Worm (Caenorhabditis elegans) whole organism, young adult: ENCODE data around the gene uso-1.
"Not testable (repeated sequence)": the region's sequence is repeated elsewhere in the genome, so short reads cannot be mapped to it uniquely, and the experiment has no call there.

Experiments used
- B0019.2 ChIP-seq: fragments of 200-800 bp; sonication (Bioruptor generic); conservative IDR thresholded peaks from 2 replicates; pipeline ENCODE4 v1.3.6; 2022; ENCODE audit warnings: missing genetic modification reagents, missing genetic modification characterization, missing compliant biosample characterization
- D2030.7 ChIP-seq: fragments of 200-800 bp; sonication (Bioruptor generic); IDR thresholded peaks from 2 replicates; pipeline ENCODE4 v1.3.6; 2022; ENCODE audit warnings: missing genetic modification reagents, missing genetic modification characterization, missing compliant biosample characterization
- F33H1.4 ChIP-seq: fragments of 200-800 bp; sonication (Bioruptor generic); IDR thresholded peaks from 2 replicates; pipeline ENCODE4 v1.3.6; 2022; ENCODE audit warnings: missing genetic modification reagents, missing genetic modification characterization, missing compliant biosample characterization
- K12H6.12 ChIP-seq: fragments of 200-800 bp; sonication (Bioruptor generic); optimal IDR thresholded peaks from 2 replicates; lab custom pipeline; 2018; ENCODE audit warnings: mild to moderate bottlenecking, missing genetic modification characterization, missing compliant biosample characterization
- Y53G8AR.9 ChIP-seq: fragments of 200-800 bp; sonication (Bioruptor generic); conservative IDR thresholded peaks from 2 replicates; pipeline ENCODE4 v1.3.6; 2022; ENCODE audit warnings: missing genetic modification reagents, missing genetic modification characterization, missing compliant biosample characterization
- Y79H2A.3 ChIP-seq: fragments of 200-800 bp; sonication (Bioruptor generic); conservative IDR thresholded peaks from 2 replicates; pipeline ENCODE4 v1.3.6; 2022; ENCODE audit warnings: missing genetic modification reagents, missing genetic modification characterization, missing compliant biosample characterization
- Y95B8A.8 ChIP-seq: fragments of 200-800 bp; sonication (Bioruptor generic); IDR thresholded peaks from 2 replicates; pipeline ENCODE4 v1.3.6; 2022; ENCODE audit warnings: missing genetic modification reagents, missing genetic modification characterization, missing compliant biosample characterization
- aptf-3 ChIP-seq: fragments of 200-800 bp; sonication (Bioruptor generic); IDR thresholded peaks from 2 replicates; pipeline ENCODE4 v1.3.6; 2022; ENCODE audit warnings: missing genetic modification characterization, missing compliant biosample characterization
- athp-1 ChIP-seq: sonication (generic microtip); optimal IDR thresholded peaks from 2 replicates; lab custom pipeline; 2017; ENCODE audit warnings: mild to moderate bottlenecking, missing genetic modification characterization, missing compliant biosample characterization
- attf-6 ChIP-seq: fragments of 200-800 bp; sonication (Bioruptor generic); IDR thresholded peaks from 2 replicates; pipeline ENCODE4 v1.3.6; 2022; ENCODE audit warnings: missing genetic modification reagents, missing genetic modification characterization, missing compliant biosample characterization
- ceh-100 ChIP-seq: fragments of 200-800 bp; sonication (Bioruptor generic); IDR thresholded peaks from 2 replicates; pipeline ENCODE4 v1.3.6; 2022; ENCODE audit warnings: missing genetic modification reagents, missing genetic modification characterization, missing compliant biosample characterization
- ceh-40 ChIP-seq: fragments of 200-800 bp; sonication (Bioruptor generic); IDR thresholded peaks from 2 replicates; pipeline ENCODE4 v1.3.6; 2022; ENCODE audit warnings: missing genetic modification characterization, missing compliant biosample characterization
- dpff-1 ChIP-seq: sonication (generic microtip); optimal IDR thresholded peaks from 2 replicates; lab custom pipeline; 2017; ENCODE audit warnings: mild to moderate bottlenecking, missing genetic modification characterization, missing compliant biosample characterization
- egl-44 ChIP-seq: fragments of 200-800 bp; sonication (Bioruptor generic); IDR thresholded peaks from 2 replicates; pipeline ENCODE4 v1.3.6; 2022; ENCODE audit warnings: missing genetic modification reagents, missing genetic modification characterization, missing compliant biosample characterization
- ekl-4 ChIP-seq: fragments of 200-800 bp; sonication (Bioruptor generic); IDR thresholded peaks from 2 replicates; pipeline ENCODE4 v1.3.6; 2022; ENCODE audit warnings: missing genetic modification reagents, missing genetic modification characterization, missing compliant biosample characterization
- him-1 ChIP-seq: sonication (generic microtip); optimal IDR thresholded peaks from 2 replicates; lab custom pipeline; 2016; ENCODE audit warnings: missing genotype, missing genetic modification reagents, missing genetic modification characterization, missing compliant biosample characterization
- hmg-1.2 ChIP-seq: fragments of 200-800 bp; sonication (Bioruptor generic); IDR thresholded peaks from 2 replicates; pipeline ENCODE4 v1.3.6; 2022; ENCODE audit warnings: missing genetic modification reagents, missing genetic modification characterization, missing compliant biosample characterization
- hrde-1 ChIP-seq: sonication (generic microtip); optimal IDR thresholded peaks from 2 replicates; lab custom pipeline; 2016; ENCODE audit warnings: missing genetic modification characterization, mild to moderate bottlenecking, missing compliant biosample characterization, moderate library complexity, missing genotype, missing genetic modification reagents, borderline replicate concordance
- hsf-1 ChIP-seq: fragments of 200-800 bp; sonication (Bioruptor generic); IDR thresholded peaks from 2 replicates; pipeline ENCODE4 v1.3.6; 2022; ENCODE audit warnings: missing genetic modification reagents, missing genetic modification characterization, missing compliant biosample characterization
- lin-26 ChIP-seq: fragments of 200-800 bp; sonication (Bioruptor generic); IDR thresholded peaks from 2 replicates; pipeline ENCODE4 v1.3.6; 2022; ENCODE audit warnings: missing genetic modification reagents, missing genetic modification characterization, missing compliant biosample characterization
- madf-6 ChIP-seq: fragments of 200-800 bp; sonication (Bioruptor generic); IDR thresholded peaks from 2 replicates; pipeline ENCODE4 v1.3.6; 2022; ENCODE audit warnings: missing genetic modification reagents, missing genetic modification characterization, missing compliant biosample characterization
- madf-8 ChIP-seq: fragments of 200-800 bp; sonication (Bioruptor generic); conservative IDR thresholded peaks from 2 replicates; pipeline ENCODE4 v1.3.6; 2022; ENCODE audit warnings: missing genetic modification reagents, missing genetic modification characterization, missing compliant biosample characterization
- mcd-1 ChIP-seq: fragments of 200-800 bp; sonication (Bioruptor generic); IDR thresholded peaks from 2 replicates; pipeline ENCODE4 v1.3.6; 2022; ENCODE audit warnings: missing genetic modification reagents, missing genetic modification characterization, missing compliant biosample characterization
- nfyb-1 ChIP-seq: fragments of 200-800 bp; sonication (Bioruptor generic); IDR thresholded peaks from 2 replicates; pipeline ENCODE4 v1.3.6; 2022; ENCODE audit warnings: missing genetic modification reagents, missing genetic modification characterization, missing compliant biosample characterization
- nhr-120 ChIP-seq: fragments of 200-800 bp; sonication (Bioruptor generic); IDR thresholded peaks from 2 replicates; pipeline ENCODE4 v1.3.6; 2022; ENCODE audit warnings: missing genetic modification characterization, missing compliant biosample characterization
- nhr-90 ChIP-seq: sonication (generic microtip); optimal IDR thresholded peaks from 2 replicates; lab custom pipeline; 2016; ENCODE audit warnings: missing genotype, mild to moderate bottlenecking, missing genetic modification characterization, missing compliant biosample characterization
- pbrm-1 ChIP-seq: fragments of 200-800 bp; sonication (Bioruptor generic); IDR thresholded peaks from 2 replicates; pipeline ENCODE4 v1.3.6; 2022; ENCODE audit warnings: missing genetic modification reagents, missing genetic modification characterization, missing compliant biosample characterization
- rcor-1 ChIP-seq: fragments of 200-800 bp; sonication (Bioruptor generic); IDR thresholded peaks from 2 replicates; pipeline ENCODE4 v1.3.6; 2022; ENCODE audit warnings: missing genetic modification reagents, missing genetic modification characterization, missing compliant biosample characterization
- rpc-1 ChIP-seq, 2 experiments: fragments of 150-350 bp in 1 of 2; sonication (generic microtip) in 1 of 2; optimal IDR thresholded peaks; 2 replicates each; lab custom pipeline; 2014 to 2018; ENCODE audit warnings: missing biosample characterization in 1 of 2, missing genetic modification characterization in 1 of 2, missing genetic modification reagents in 1 of 2, missing genotype in 1 of 2
- snpc-4 ChIP-seq, 5 experiments: fragments of 150-350 bp in 1 of 5; sonication (generic microtip) in 4 of 5; optimal IDR thresholded peaks; 2 replicates each; lab custom pipeline; 2014 to 2018; ENCODE audit warnings: missing genetic modification characterization in 5 of 5, missing biosample characterization in 3 of 5, antibody characterized with exemption in 2 of 5, mild to moderate bottlenecking in 2 of 5, missing compliant biosample characterization in 2 of 5, missing genotype in 2 of 5, moderate library complexity in 2 of 5, missing genetic modification reagents in 1 of 5
- tbp1 ChIP-seq: fragments of 200-800 bp; sonication (Bioruptor generic); optimal IDR thresholded peaks from 2 replicates; lab custom pipeline; 2018; ENCODE audit warnings: mild to moderate bottlenecking, missing genetic modification characterization, missing compliant biosample characterization
- tlf-1 ChIP-seq: fragments of 200-800 bp; sonication (Bioruptor generic); optimal IDR thresholded peaks from 2 replicates; lab custom pipeline; 2018; ENCODE audit warnings: mild to moderate bottlenecking, missing genetic modification characterization, missing compliant biosample characterization
- ztf-6 ChIP-seq: fragments of 200-800 bp; sonication (Bioruptor generic); IDR thresholded peaks from 2 replicates; pipeline ENCODE4 v1.3.6; 2022; ENCODE audit warnings: missing genetic modification reagents, missing genetic modification characterization, missing compliant biosample characterization

Gene uso-1

DNA sequence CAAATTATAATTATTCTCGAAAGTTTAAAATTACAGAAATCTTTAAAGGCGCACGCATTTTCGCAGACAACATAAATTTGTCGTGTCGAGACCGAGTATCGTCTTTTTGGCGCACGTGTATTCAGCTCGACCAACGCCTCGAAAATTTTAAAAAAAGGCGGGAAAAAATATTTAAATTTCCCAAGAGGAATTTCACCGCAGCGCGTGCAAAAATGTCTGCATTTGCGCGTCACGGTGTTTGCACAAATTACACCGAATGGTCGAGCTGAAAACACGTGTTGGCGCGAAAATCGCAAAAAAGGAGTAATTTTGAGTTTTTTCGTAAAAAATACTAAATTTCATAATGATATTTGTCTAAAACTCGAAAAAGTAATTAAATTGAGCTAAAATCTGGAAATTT, 3.9 kb downstream of the uso-1 start (continued):
- no peak for TF ChIP-seq nhr-90 (tag; lab: Kevin White, UChicago)
- peak; percentile 34 for TF ChIP-seq tlf-1 (GFP tag; lab: Kevin White, UChicago)
- no peak for TF ChIP-seq hmg-1.2 (GFP tag; lab: Robert Waterston, UW)

DNA sequence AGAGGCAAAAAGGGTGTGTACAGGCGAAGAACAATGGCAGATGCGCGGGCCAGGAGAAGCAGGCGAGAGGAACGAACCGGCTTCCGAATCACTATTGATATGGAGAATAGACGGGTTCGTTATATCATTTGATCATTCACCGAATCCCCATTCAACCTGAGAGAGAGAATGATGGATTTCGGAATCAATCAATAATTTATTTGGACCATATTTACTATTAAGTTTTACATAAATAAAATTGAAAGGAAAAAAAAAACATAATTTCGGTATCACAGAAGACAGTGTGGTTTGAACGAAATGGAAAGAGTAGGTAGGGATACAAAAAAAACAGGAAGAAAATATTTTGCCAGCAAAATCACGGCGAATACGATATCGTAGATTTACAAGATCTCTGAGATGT, 9.3 kb downstream of the uso-1 start, which contains the start of gene mam-3:
TSS of gene mam-3 (minus strand) at position 101 of the 400 bp plus-strand sequence.
- no peak for TF ChIP-seq snpc-4 (GFP tag; optimal IDR thresholded peaks at IDR 0.05; lab: Kevin White, UChicago)
- TF ChIP-seq snpc-4 (tag; optimal IDR thresholded peaks at IDR 0.05; lab: Kevin White, UChicago): peak in 1 of 4 experiments; percentile 10
- TF ChIP-seq ceh-40 (GFP tag; lab: Robert Waterston, UW): no peak
- TF ChIP-seq hrde-1 (tag; lab: Kevin White, UChicago): no peak
- TF ChIP-seq athp-1 (tag; lab: Kevin White, UChicago): no peak
- no peak for TF ChIP-seq dpff-1 (tag; lab: Kevin White, UChicago)
- TF ChIP-seq nhr-120 (GFP tag; lab: Robert Waterston, UW): no peak
- no peak for TF ChIP-seq K12H6.12 (tag; lab: Kevin White, UChicago)
- TF ChIP-seq, all 124 proteins: peak for 1

DNA sequence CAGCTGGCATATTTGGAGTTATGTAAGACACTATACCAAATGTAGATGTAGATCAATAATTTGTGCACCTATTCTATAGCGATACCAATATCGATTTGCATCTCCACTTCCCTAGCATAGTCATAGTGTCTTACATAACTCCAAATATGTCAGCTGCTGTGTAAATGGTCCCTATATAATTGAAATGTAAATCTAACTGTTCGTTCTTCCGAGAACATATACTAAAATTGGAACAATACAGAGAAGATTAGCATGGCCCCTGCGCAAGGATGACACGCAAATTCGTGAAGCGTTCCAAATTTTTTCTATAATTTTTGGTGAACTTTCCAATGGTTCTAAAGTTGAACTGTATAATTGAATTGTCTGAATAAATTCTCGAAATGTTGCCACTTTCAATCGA, 11.1 kb downstream of the uso-1 start:
- TF ChIP-seq snpc-4 (GFP tag; optimal IDR thresholded peaks at IDR 0.05; lab: Kevin White, UChicago): not testable (repeated sequence)
- TF ChIP-seq snpc-4 (tag; optimal IDR thresholded peaks at IDR 0.05; lab: Kevin White, UChicago): peak in 1 of 4 experiments; percentile 72
- TF ChIP-seq rpc-1 (optimal IDR thresholded peaks at IDR 0.05; lab: Kevin White, UChicago): peak; percentile 6
- peak; percentile 59 for TF ChIP-seq rpc-1 (tag; optimal IDR thresholded peaks at IDR 0.05; lab: Kevin White, UChicago)
- TF ChIP-seq hmg-1.2 (GFP tag; lab: Robert Waterston, UW): peak; percentile 28

DNA sequence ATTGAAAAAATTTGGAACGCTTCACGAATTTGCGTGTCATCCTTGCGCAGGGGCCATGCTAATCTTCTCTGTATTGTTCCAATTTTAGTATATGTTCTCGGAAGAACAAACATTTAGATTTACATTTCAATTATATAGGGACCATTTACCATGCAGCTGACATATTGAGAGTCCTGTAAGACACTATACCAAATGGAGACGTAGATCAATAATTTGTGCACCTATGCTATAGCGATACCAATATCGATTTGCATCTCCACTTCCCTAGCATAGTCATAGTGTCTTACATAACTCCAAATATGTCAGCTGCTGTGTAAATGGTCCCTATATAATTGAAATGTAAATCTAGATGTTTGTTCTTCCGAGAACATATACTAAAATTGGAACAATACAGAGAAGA, 14.1 kb downstream of the uso-1 start:
- TF ChIP-seq rpc-1 (optimal IDR thresholded peaks at IDR 0.05; lab: Kevin White, UChicago); snpc-4 (GFP tag; optimal IDR thresholded peaks at IDR 0.05; lab: Kevin White, UChicago): not testable (repeated sequence)
- peak; percentile 51 for TF ChIP-seq rpc-1 (tag; optimal IDR thresholded peaks at IDR 0.05; lab: Kevin White, UChicago)
- peak in 1 of 4 experiments; percentile 61 for TF ChIP-seq snpc-4 (tag; optimal IDR thresholded peaks at IDR 0.05; lab: Kevin White, UChicago)

DNA sequence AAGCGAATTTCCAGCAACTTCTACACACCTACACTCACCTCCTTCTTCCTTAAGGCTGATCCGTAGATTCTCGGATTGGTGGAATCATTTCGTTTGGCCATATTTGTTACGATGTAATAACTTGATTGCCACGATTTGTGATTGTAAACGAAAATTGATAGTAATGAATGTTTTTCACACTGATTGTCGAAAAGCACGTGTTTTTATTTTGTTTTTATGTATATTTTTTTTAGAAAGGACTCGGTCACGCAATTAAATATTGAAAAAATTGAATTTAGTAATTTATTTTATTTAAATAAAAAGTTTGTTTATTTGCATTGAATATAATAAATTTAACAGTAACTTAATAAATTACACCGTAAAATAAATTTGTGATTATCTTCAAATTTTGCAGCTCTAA, 20.7 kb downstream of the uso-1 start, which contains the start of gene K09B11.5:
TSS of gene K09B11.5 (minus strand) at position 101 of the 400 bp plus-strand sequence.
- not testable (repeated sequence) for TF ChIP-seq B0019.2 (GFP tag; lab: Robert Waterston, UW); rpc-1 (optimal IDR thresholded peaks at IDR 0.05; lab: Kevin White, UChicago); rpc-1 (tag; optimal IDR thresholded peaks at IDR 0.05; lab: Kevin White, UChicago); ekl-4 (GFP tag; lab: Robert Waterston, UW)

- TF ChIP-seq mcd-1 (GFP tag; lab: Robert Waterston, UW) (peak; percentile 82), rcor-1 (GFP tag; lab: Robert Waterston, UW) (peak; percentile 80), lin-26 (GFP tag; lab: Robert Waterston, UW) (peak; percentile 100), tbp1 (GFP tag; lab: Kevin White, UChicago) (peak; percentile 72), hmg-1.2 (GFP tag; lab: Robert Waterston, UW) (peak; percentile 33), D2030.7 (GFP tag; lab: Robert Waterston, UW) (peak; percentile 48; the same call in 1 of the 2 replicates), ekl-4 (GFP tag; lab: Robert Waterston, UW) (peak; percentile 67; the same call in 1 of the 2 replicates), ztf-6 (GFP tag; lab: Robert Waterston, UW) (peak; percentile 65; the same call in 1 of the 2 replicates), Y53G8AR.9 (GFP tag; lab: Robert Waterston, UW) (peak; percentile 44; the same call in 1 of the 2 replicates), ceh-100 (GFP tag; lab: Robert Waterston, UW) (peak; percentile 43; the same call in 1 of the 2 replicates), F33H1.4 (GFP tag; lab: Robert Waterston, UW) (peak; percentile 54), madf-6 (peak; percentile 66), snpc-4 (GFP tag; optimal IDR thresholded peaks at IDR 0.05; lab: Kevin White, UChicago) (peak; percentile 38), snpc-4 (tag; optimal IDR thresholded peaks at IDR 0.05; lab: Kevin White, UChicago) (peak in 3 of 4 experiments; percentile 68 to 95 (median 92)), madf-8 (GFP tag; lab: Robert Waterston, UW) (peak; percentile 19; the same call in 1 of the 2 replicates), hsf-1 (GFP tag; lab: Robert Waterston, UW) (peak; percentile 40; the same call in 1 of the 2 replicates), egl-44 (GFP tag; lab: Robert Waterston, UW) (0 out of 2 replicates have a peak, but pooled peaks have one; percentile 40), attf-6 (peak; percentile 87), pbrm-1 (GFP tag; lab: Robert Waterston, UW) (peak; percentile 63; the same call in 1 of the 2 replicates), Y79H2A.3 (GFP tag; lab: Robert Waterston, UW) (peak; percentile 31; the same call in 1 of the 2 replicates), Y95B8A.8 (GFP tag; lab: Robert Waterston, UW) (peak; percentile 50; the same call in 1 of the 2 replicates), rpc-1 (tag; optimal IDR thresholded peaks at IDR 0.05; lab: Kevin White, UChicago) (peak; percentile 1), nfyb-1 (GFP tag; lab: Robert Waterston, UW) (peak; percentile 77), him-1 (tag; lab: Kevin White, UChicago) (peak; percentile 46), aptf-3 (GFP tag; lab: Robert Waterston, UW) (0 out of 2 replicates have a peak, but pooled peaks have one; percentile 56)
- TF ChIP-seq rpc-1 (optimal IDR thresholded peaks at IDR 0.05; lab: Kevin White, UChicago): not testable (repeated sequence)
These were observed 24.5 kb downstream of the uso-1 start for ce11 chrIV:13430137-13430536.
